Worm (Caenorhabditis elegans) whole organism, late embryonic: ENCODE data around the gene srab-23.

Source experiments
- C08G9.2 ChIP-seq: sonication (generic microtip); optimal IDR thresholded peaks from 2 replicates; lab custom pipeline; 2016; ENCODE audit warnings: mild to moderate bottlenecking, missing genetic modification characterization, moderate library complexity, missing compliant biosample characterization
- K02D7.2 ChIP-seq: sonication (generic microtip); optimal IDR thresholded peaks from 2 replicates; lab custom pipeline; 2017; ENCODE audit warnings: mild to moderate bottlenecking, missing genetic modification characterization, missing compliant biosample characterization
- K09A11.1 ChIP-seq: sonication (generic microtip); optimal IDR thresholded peaks from 2 replicates; lab custom pipeline; 2017; ENCODE audit warnings: antibody characterized with exemption, mild to moderate bottlenecking, missing genetic modification characterization, missing compliant biosample characterization; ENCODE audit not compliant: insufficient read depth
- T23F11.4 ChIP-seq: fragments of 200-800 bp; sonication (Bioruptor generic); optimal IDR thresholded peaks from 2 replicates; lab custom pipeline; 2018; ENCODE audit warnings: mild to moderate bottlenecking, missing genetic modification characterization, missing compliant biosample characterization
- ama-1 ChIP-seq: fragments of 150-350 bp; optimal IDR thresholded peaks from 2 replicates; lab custom pipeline; 2014
- ceh-14 ChIP-seq: sonication (generic microtip); optimal IDR thresholded peaks from 2 replicates; lab custom pipeline; 2016; ENCODE audit warnings: missing genotype, missing genetic modification characterization, missing compliant biosample characterization
- ceh-22 ChIP-seq: sonication (generic microtip); optimal IDR thresholded peaks from 2 replicates; lab custom pipeline; 2017; ENCODE audit warnings: missing biosample characterization, missing genetic modification characterization
- ceh-24 ChIP-seq: sonication (generic microtip); optimal IDR thresholded peaks from 2 replicates; lab custom pipeline; 2016; ENCODE audit warnings: mild to moderate bottlenecking, missing genetic modification characterization, missing compliant biosample characterization
- ceh-30 ChIP-seq: fragments of 150-350 bp; optimal IDR thresholded peaks from 2 replicates; lab custom pipeline; 2014; ENCODE audit warnings: missing biosample characterization, missing genetic modification characterization
- ceh-31 ChIP-seq: sonication (generic microtip); optimal IDR thresholded peaks from 2 replicates; lab custom pipeline; 2016; ENCODE audit warnings: missing genetic modification characterization, missing compliant biosample characterization
- ceh-45 ChIP-seq: fragments of 200-800 bp; sonication (Bioruptor generic); IDR thresholded peaks from 2 replicates; pipeline ENCODE4 v1.3.6; 2022; ENCODE audit warnings: missing genetic modification reagents, missing genetic modification characterization, missing compliant biosample characterization
- ceh-9 ChIP-seq: sonication (generic microtip); optimal IDR thresholded peaks from 2 replicates; lab custom pipeline; 2016; ENCODE audit warnings: mild to moderate bottlenecking, missing genetic modification characterization, inconsistent platforms, missing compliant biosample characterization
- che-1 ChIP-seq: sonication (generic microtip); optimal IDR thresholded peaks from 2 replicates; lab custom pipeline; 2016; ENCODE audit warnings: mild to moderate bottlenecking, missing genetic modification characterization, missing compliant biosample characterization
- dmd-4 ChIP-seq: sonication (generic microtip); optimal IDR thresholded peaks from 2 replicates; lab custom pipeline; 2016; ENCODE audit warnings: borderline replicate concordance, missing genetic modification characterization, missing compliant biosample characterization
- elt-2 ChIP-seq: sonication (generic microtip); optimal IDR thresholded peaks from 2 replicates; lab custom pipeline; 2016; ENCODE audit warnings: missing genetic modification reagents, missing genetic modification characterization, missing compliant biosample characterization
- elt-4 ChIP-seq: sonication (generic microtip); optimal IDR thresholded peaks from 2 replicates; lab custom pipeline; 2016; ENCODE audit warnings: missing genetic modification characterization, missing compliant biosample characterization
- eyg-1 ChIP-seq: sonication (generic microtip); optimal IDR thresholded peaks from 2 replicates; lab custom pipeline; 2016; ENCODE audit warnings: missing genotype, missing genetic modification characterization, missing compliant biosample characterization
- fax-1 ChIP-seq: sonication (generic microtip); optimal IDR thresholded peaks from 2 replicates; lab custom pipeline; 2016; ENCODE audit warnings: missing genotype, missing genetic modification characterization, missing compliant biosample characterization
- gmeb-2 ChIP-seq: sonication (generic microtip); optimal IDR thresholded peaks from 2 replicates; lab custom pipeline; 2016; ENCODE audit warnings: missing genetic modification characterization, inconsistent platforms, missing compliant biosample characterization
- hlh-30 ChIP-seq: sonication (generic microtip); optimal IDR thresholded peaks from 2 replicates; lab custom pipeline; 2017; ENCODE audit warnings: antibody characterized with exemption, missing genetic modification characterization, missing compliant biosample characterization; ENCODE audit not compliant: insufficient read depth
- hlh-8 ChIP-seq: sonication (generic microtip); optimal IDR thresholded peaks from 2 replicates; lab custom pipeline; 2016; ENCODE audit warnings: missing genotype, missing genetic modification characterization, missing compliant biosample characterization
- madf-2 ChIP-seq: sonication (generic microtip); optimal IDR thresholded peaks from 2 replicates; lab custom pipeline; 2017; ENCODE audit warnings: missing genetic modification characterization, missing compliant biosample characterization
- nfya-1 ChIP-seq: sonication (generic microtip); optimal IDR thresholded peaks from 2 replicates; lab custom pipeline; 2017; ENCODE audit warnings: missing genetic modification characterization, mild to moderate bottlenecking, missing compliant biosample characterization, antibody characterized with exemption, moderate library complexity
- nhr-11 ChIP-seq: fragments of 150-350 bp; optimal IDR thresholded peaks from 2 replicates; lab custom pipeline; 2014; ENCODE audit warnings: missing biosample characterization, missing genetic modification characterization
- nhr-232 ChIP-seq: sonication (generic microtip); optimal IDR thresholded peaks from 2 replicates; lab custom pipeline; 2016; ENCODE audit warnings: missing genetic modification characterization, missing compliant biosample characterization
- npax-4 ChIP-seq: sonication (generic microtip); optimal IDR thresholded peaks from 2 replicates; lab custom pipeline; 2016; ENCODE audit warnings: missing genetic modification characterization, missing compliant biosample characterization
- odd-2 ChIP-seq: sonication (generic microtip); optimal IDR thresholded peaks from 2 replicates; lab custom pipeline; 2017; ENCODE audit warnings: antibody characterized with exemption, mild to moderate bottlenecking, missing genetic modification characterization, missing compliant biosample characterization
- pag-3 ChIP-seq: sonication (generic microtip); optimal IDR thresholded peaks from 2 replicates; lab custom pipeline; 2016; ENCODE audit warnings: missing compliant biosample characterization, missing genetic modification characterization, borderline replicate concordance
- pha-2 ChIP-seq: sonication (generic microtip); optimal IDR thresholded peaks from 2 replicates; lab custom pipeline; 2017; ENCODE audit warnings: mild to moderate bottlenecking, missing genetic modification characterization, missing compliant biosample characterization
- pha-4 ChIP-seq: fragments of 150-350 bp; optimal IDR thresholded peaks from 2 replicates; lab custom pipeline; 2018; ENCODE audit warnings: missing biosample characterization, missing genetic modification reagents, missing genetic modification characterization
- pqm-1 ChIP-seq: sonication (generic microtip); optimal IDR thresholded peaks from 2 replicates; lab custom pipeline; 2016; ENCODE audit warnings: missing genetic modification characterization, missing compliant biosample characterization
- pros-1 ChIP-seq: fragments of 150-350 bp; optimal IDR thresholded peaks from 2 replicates; lab custom pipeline; 2014; ENCODE audit warnings: missing biosample characterization, missing genetic modification reagents, missing genetic modification characterization
- ref-2 ChIP-seq: sonication (generic microtip); optimal IDR thresholded peaks from 2 replicates; lab custom pipeline; 2016; ENCODE audit warnings: missing genetic modification characterization, missing compliant biosample characterization
- sox-2 ChIP-seq: fragments of 200-800 bp; sonication (Bioruptor generic); IDR thresholded peaks from 2 replicates; pipeline ENCODE4 v1.3.6; 2022; ENCODE audit warnings: missing genetic modification reagents, missing genetic modification characterization, missing compliant biosample characterization
- sox-4 ChIP-seq: sonication (generic microtip); optimal IDR thresholded peaks from 2 replicates; lab custom pipeline; 2017; ENCODE audit warnings: mild to moderate bottlenecking, missing genetic modification characterization, inconsistent platforms, missing compliant biosample characterization
- syd-9 ChIP-seq: sonication (generic microtip); optimal IDR thresholded peaks from 2 replicates; lab custom pipeline; 2016; ENCODE audit warnings: mild to moderate bottlenecking, missing genetic modification characterization, moderate library complexity, missing compliant biosample characterization
- tbx-2 ChIP-seq: sonication (generic microtip); optimal IDR thresholded peaks from 2 replicates; lab custom pipeline; 2016; ENCODE audit warnings: missing genetic modification characterization, missing compliant biosample characterization
- tbx-7 ChIP-seq: sonication (generic microtip); optimal IDR thresholded peaks from 2 replicates; lab custom pipeline; 2016; ENCODE audit warnings: missing genotype, missing genetic modification characterization, missing compliant biosample characterization
- ttx-3 ChIP-seq: sonication (generic microtip); optimal IDR thresholded peaks from 2 replicates; lab custom pipeline; 2016; ENCODE audit warnings: missing genetic modification reagents, missing genetic modification characterization, missing compliant biosample characterization
- unc-3 ChIP-seq, 2 experiments: fragments of 200-800 bp in 1 of 2; sonication (Bioruptor generic) in 1 of 2; sonication (generic microtip) in 1 of 2; conservative IDR thresholded peaks in 1 of 2; optimal IDR thresholded peaks in 1 of 2; 2 replicates each; pipeline versions ENCODE4 v1.3.6 to Lab custom; 2016 to 2022; ENCODE audit warnings: missing compliant biosample characterization in 2 of 2, missing genetic modification characterization in 2 of 2, missing genetic modification reagents in 1 of 2
- unc-42 ChIP-seq: sonication (generic microtip); optimal IDR thresholded peaks from 2 replicates; lab custom pipeline; 2016; ENCODE audit warnings: missing genotype, missing genetic modification characterization, missing compliant biosample characterization
- unc-55 ChIP-seq: sonication (generic microtip); optimal IDR thresholded peaks from 2 replicates; lab custom pipeline; 2017; ENCODE audit warnings: missing biosample characterization, missing genetic modification reagents, missing genetic modification characterization

srab-23 gene

DNA sequence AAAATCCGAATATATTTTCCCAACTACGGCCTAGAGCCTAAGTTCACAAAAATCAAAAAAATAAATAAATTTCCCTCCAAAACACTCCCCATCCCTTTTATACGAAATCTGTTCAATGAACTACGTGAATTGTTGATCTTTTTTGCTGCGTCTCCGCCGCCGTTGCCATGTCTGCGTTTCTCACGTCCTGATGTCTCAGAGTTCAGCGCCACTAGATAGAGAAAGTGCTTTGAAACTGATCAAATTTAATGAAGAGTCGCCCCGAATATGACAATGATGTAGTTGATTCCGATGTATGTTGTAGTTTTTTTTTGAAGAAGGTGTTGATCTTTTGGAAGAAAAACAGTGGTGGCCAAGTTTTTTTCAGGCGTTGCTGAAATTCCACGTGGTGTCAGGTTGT, 18.8 kb upstream of the srab-23 start:
- TF ChIP-seq sox-4 (tag; lab: Kevin White, UChicago) (no peak), ceh-24 (no peak)

DNA sequence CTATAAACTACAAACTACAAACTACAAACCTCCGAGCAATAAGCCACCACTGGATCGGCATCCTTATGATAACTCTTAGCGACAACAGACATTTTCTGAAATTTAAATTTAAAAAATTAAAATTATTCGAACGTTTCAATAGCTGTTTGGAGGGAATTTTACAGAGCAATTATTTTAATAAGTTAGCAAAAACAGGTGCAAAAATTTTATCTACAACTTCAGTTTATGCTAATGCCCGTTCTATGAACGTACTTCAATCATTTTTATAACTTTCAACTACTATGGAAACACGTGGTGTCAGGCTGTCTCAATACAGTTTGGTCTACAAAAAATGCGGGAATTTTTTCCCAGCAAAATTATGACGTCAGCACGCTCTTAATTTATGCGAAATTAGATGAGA, 18.1 kb upstream of the srab-23 start, which contains the start of gene comt-5:
Gene comt-5, minus strand, starts transcription at position 101 of the 400 bp plus-strand sequence.
- TF ChIP-seq nfya-1 (tag; lab: Kevin White, UChicago) = no peak
- TF ChIP-seq ceh-14 (tag; lab: Kevin White, UChicago) = no peak
- no peak for TF ChIP-seq ama-1 (lab: Kevin White, UChicago)
- TF ChIP-seq syd-9 (tag; lab: Kevin White, UChicago) = no peak
- TF ChIP-seq unc-3 (GFP tag; conservative IDR thresholded peaks at IDR 0.05; lab: Robert Waterston, UW) = no peak
- no peak for TF ChIP-seq unc-3 (tag; optimal IDR thresholded peaks at IDR 0.05; lab: Kevin White, UChicago)
- TF ChIP-seq T23F11.4 (GFP tag; lab: Kevin White, UChicago) = no peak
- no peak for TF ChIP-seq pag-3 (tag; lab: Kevin White, UChicago)
- TF ChIP-seq ref-2 (tag; lab: Kevin White, UChicago) = no peak
- TF ChIP-seq pha-4 (tag; lab: Kevin White, UChicago) = no peak
- TF ChIP-seq tbx-2 (tag; lab: Kevin White, UChicago) = no peak
- TF ChIP-seq gmeb-2 (tag; lab: Kevin White, UChicago) = no peak
- no peak for TF ChIP-seq nhr-11
- TF ChIP-seq unc-55 (GFP tag; lab: Kevin White, UChicago) = no peak
- TF ChIP-seq K02D7.2 = no peak
- TF ChIP-seq ceh-31 (tag; lab: Kevin White, UChicago) = no peak
- TF ChIP-seq pqm-1 (tag; lab: Kevin White, UChicago) = no peak
- no peak for TF ChIP-seq ceh-30 (tag; lab: Kevin White, UChicago)
- TF ChIP-seq pha-2 (tag; lab: Kevin White, UChicago) = no peak

- TF ChIP-seq K02D7.2 = no peak
- TF ChIP-seq unc-42 = no peak
- no peak for TF ChIP-seq elt-4 (tag; lab: Kevin White, UChicago)
- TF ChIP-seq nhr-232 (tag; lab: Kevin White, UChicago) = no peak
- TF ChIP-seq npax-4 (tag; lab: Kevin White, UChicago) = no peak
- no peak for TF ChIP-seq tbx-7 (tag; lab: Kevin White, UChicago)
- TF ChIP-seq hlh-8 = no peak
These were observed 16.1 kb upstream of the srab-23 start, which contains the start of gene Y40B10A.11 for ce11 chrV:2051507-2051906. TSS of gene Y40B10A.11 (minus strand) at chrV:2051607.

- TF ChIP-seq elt-2 (tag; lab: Kevin White, UChicago) (no peak), ceh-9 (tag; lab: Kevin White, UChicago) (no peak), hlh-30 (tag; lab: Kevin White, UChicago) (no peak), odd-2 (no peak), ceh-45 (GFP tag; lab: Robert Waterston, UW) (no peak), eyg-1 (tag; lab: Kevin White, UChicago) (no peak), sox-2 (no peak), dmd-4 (no peak)
These were observed 15.3 kb upstream of the srab-23 start for ce11 chrV:2050790-2051189.

- TF ChIP-seq sox-2 (no peak), gmeb-2 (tag; lab: Kevin White, UChicago) (no peak), C08G9.2 (no peak), ceh-30 (tag; lab: Kevin White, UChicago) (no peak), madf-2 (tag; lab: Kevin White, UChicago) (no peak), syd-9 (tag; lab: Kevin White, UChicago) (no peak), eyg-1 (tag; lab: Kevin White, UChicago) (no peak), K09A11.1 (tag; lab: Kevin White, UChicago) (no peak), che-1 (no peak), nfya-1 (tag; lab: Kevin White, UChicago) (no peak), nhr-11 (no peak), sox-4 (tag; lab: Kevin White, UChicago) (no peak), fax-1 (tag; lab: Kevin White, UChicago) (no peak), ttx-3 (tag; lab: Kevin White, UChicago) (no peak), unc-55 (GFP tag; lab: Kevin White, UChicago) (no peak), pha-2 (tag; lab: Kevin White, UChicago) (no peak), tbx-7 (tag; lab: Kevin White, UChicago) (no peak), elt-2 (tag; lab: Kevin White, UChicago) (no peak), pros-1 (no peak), ceh-22 (tag; lab: Kevin White, UChicago) (no peak)
- TF ChIP-seq, all 69 proteins: peak for 0
These were observed 14.7 kb upstream of the srab-23 start, which contains the start of gene comt-4 for ce11 chrV:2050136-2050535. TSS of gene comt-4 (minus strand) at chrV:2050185.
